Fruit fly (Drosophila melanogaster): ENCODE results near the gene CG5662.

Gene CG5662

dm6 chrX:15216048-15216447 is 5.9 kb downstream of the CG5662 start:
- TF ChIP-seq Crg-1 (GFP tag; optimal IDR thresholded peaks at IDR 0.05) (no peak), CG33017 (tag; optimal IDR thresholded peaks at IDR 0.05) (no peak), kay (GFP tag; ENCODE audit: borderline replicate concordance) (no peak), CG5204 (GFP tag; optimal IDR thresholded peaks at IDR 0.05) (no peak), CG1620 (GFP tag; optimal IDR thresholded peaks at IDR 0.05) (no peak), Hr96 (GFP tag; optimal IDR thresholded peaks at IDR 0.05) (no peak), CG7045 (GFP tag; optimal IDR thresholded peaks at IDR 0.05) (no peak), cnc (optimal IDR thresholded peaks at IDR 0.05) (no peak), bab1 (GFP tag; optimal IDR thresholded peaks at IDR 0.05) (no peak), Clk (GFP tag; optimal IDR thresholded peaks at IDR 0.05) (no peak), toe (GFP tag; optimal IDR thresholded peaks at IDR 0.05) (no peak), ovo (GFP tag; optimal IDR thresholded peaks at IDR 0.05) (no peak), tj (GFP tag; optimal IDR thresholded peaks at IDR 0.05) (no peak), CG12768 (GFP tag; optimal IDR thresholded peaks at IDR 0.05) (no peak), cic (GFP tag; optimal IDR thresholded peaks at IDR 0.05) (no peak)

- TF ChIP-seq toe (GFP tag; optimal IDR thresholded peaks at IDR 0.05): no peak
- TF ChIP-seq cnc (optimal IDR thresholded peaks at IDR 0.05): no peak
- no peak for TF ChIP-seq cic (GFP tag; optimal IDR thresholded peaks at IDR 0.05)
- no peak for TF ChIP-seq Clk (GFP tag; optimal IDR thresholded peaks at IDR 0.05)
- no peak for TF ChIP-seq CG11617 (GFP tag; optimal IDR thresholded peaks at IDR 0.05)
- TF ChIP-seq kay (GFP tag; ENCODE audit: borderline replicate concordance): no peak
These were observed 10.9 kb downstream of the CG5662 start, which contains the start of gene CG43075 for dm6 chrX:15221076-15221475. Gene CG43075 (minus strand): TSS chrX:15221176.

dm6 chrX:15223482-15223881 is 13.3 kb downstream of the CG5662 start, which contains the start of gene CG43076:
Gene CG43076 (minus strand): TSS chrX:15223582.
- TF ChIP-seq cnc (optimal IDR thresholded peaks at IDR 0.05) (no peak), Clk (GFP tag; optimal IDR thresholded peaks at IDR 0.05) (no peak), CG7101 (tag; optimal IDR thresholded peaks at IDR 0.05) (no peak), bab1 (GFP tag; optimal IDR thresholded peaks at IDR 0.05) (no peak), ovo (GFP tag; optimal IDR thresholded peaks at IDR 0.05) (no peak), CG7045 (GFP tag; optimal IDR thresholded peaks at IDR 0.05) (no peak), CG12768 (GFP tag; optimal IDR thresholded peaks at IDR 0.05) (no peak), Mnt (GFP tag; optimal IDR thresholded peaks at IDR 0.05) (no peak), tj (GFP tag; optimal IDR thresholded peaks at IDR 0.05) (no peak), Hr96 (GFP tag; optimal IDR thresholded peaks at IDR 0.05) (no peak), cic (GFP tag; optimal IDR thresholded peaks at IDR 0.05) (no peak), CG11617 (GFP tag; optimal IDR thresholded peaks at IDR 0.05) (no peak), CG5204 (GFP tag; optimal IDR thresholded peaks at IDR 0.05) (no peak), pad (GFP tag; optimal IDR thresholded peaks at IDR 0.05) (no peak), Crg-1 (GFP tag; optimal IDR thresholded peaks at IDR 0.05) (no peak), CG33017 (tag; optimal IDR thresholded peaks at IDR 0.05) (no peak), toe (GFP tag; optimal IDR thresholded peaks at IDR 0.05) (no peak), CG1620 (GFP tag; optimal IDR thresholded peaks at IDR 0.05) (no peak), kay (GFP tag; ENCODE audit: borderline replicate concordance) (no peak), CG14711 (tag; optimal IDR thresholded peaks at IDR 0.05) (no peak)

- TF ChIP-seq cnc (optimal IDR thresholded peaks at IDR 0.05) (no peak), CG7101 (tag; optimal IDR thresholded peaks at IDR 0.05) (no peak), Crg-1 (GFP tag; optimal IDR thresholded peaks at IDR 0.05) (no peak), kay (GFP tag; ENCODE audit: borderline replicate concordance) (no peak), cic (GFP tag; optimal IDR thresholded peaks at IDR 0.05) (no peak), CG33017 (tag; optimal IDR thresholded peaks at IDR 0.05) (no peak), toe (GFP tag; optimal IDR thresholded peaks at IDR 0.05) (no peak), pad (GFP tag; optimal IDR thresholded peaks at IDR 0.05) (no peak), CG1620 (GFP tag; optimal IDR thresholded peaks at IDR 0.05) (no peak), CG5204 (GFP tag; optimal IDR thresholded peaks at IDR 0.05) (no peak), CG11617 (GFP tag; optimal IDR thresholded peaks at IDR 0.05) (no peak), ovo (GFP tag; optimal IDR thresholded peaks at IDR 0.05) (no peak), CG7045 (GFP tag; optimal IDR thresholded peaks at IDR 0.05) (no peak)
These were observed 19.6 kb downstream of the CG5662 start, which contains the start of gene CG9101 for dm6 chrX:15229775-15230174. Gene CG9101 (minus strand): TSS chrX:15229875.

- TF ChIP-seq toe (GFP tag; optimal IDR thresholded peaks at IDR 0.05): no peak
- no peak for TF ChIP-seq Hr96 (GFP tag; optimal IDR thresholded peaks at IDR 0.05)
- no peak for TF ChIP-seq CG11617 (GFP tag; optimal IDR thresholded peaks at IDR 0.05)
- TF ChIP-seq tj (GFP tag; optimal IDR thresholded peaks at IDR 0.05): no peak
- no peak for TF ChIP-seq ovo (GFP tag; optimal IDR thresholded peaks at IDR 0.05)
- no peak for TF ChIP-seq Clk (GFP tag; optimal IDR thresholded peaks at IDR 0.05)
- TF ChIP-seq Mnt (GFP tag; optimal IDR thresholded peaks at IDR 0.05): no peak
- TF ChIP-seq CG1620 (GFP tag; optimal IDR thresholded peaks at IDR 0.05): no peak
- TF ChIP-seq cic (GFP tag; optimal IDR thresholded peaks at IDR 0.05): no peak
- no peak for TF ChIP-seq kay (GFP tag; ENCODE audit: borderline replicate concordance)
- no peak for TF ChIP-seq CG5204 (GFP tag; optimal IDR thresholded peaks at IDR 0.05)
- no peak for TF ChIP-seq pad (GFP tag; optimal IDR thresholded peaks at IDR 0.05)
These were observed 25.1 kb downstream of the CG5662 start for dm6 chrX:15235252-15235651.

- TF ChIP-seq CG11617 (GFP tag; optimal IDR thresholded peaks at IDR 0.05): no peak
These were observed 34.6 kb downstream of the CG5662 start, which contains the start of gene PPYR1 for dm6 chrX:15244813-15245212. Gene PPYR1 (minus strand): TSS chrX:15244913.

- no peak for TF ChIP-seq cic (GFP tag; optimal IDR thresholded peaks at IDR 0.05)
- no peak for TF ChIP-seq ovo (GFP tag; optimal IDR thresholded peaks at IDR 0.05)
- TF ChIP-seq Clk (GFP tag; optimal IDR thresholded peaks at IDR 0.05): no peak
- no peak for TF ChIP-seq CG7045 (GFP tag; optimal IDR thresholded peaks at IDR 0.05)
- TF ChIP-seq CG11617 (GFP tag; optimal IDR thresholded peaks at IDR 0.05): no peak
- TF ChIP-seq bab1 (GFP tag; optimal IDR thresholded peaks at IDR 0.05): no peak
- no peak for TF ChIP-seq kay (GFP tag; ENCODE audit: borderline replicate concordance)
These were observed 49.1 kb downstream of the CG5662 start for dm6 chrX:15259295-15259694.
